Worm (Caenorhabditis elegans) whole organism, mixed stage, embryonic: ENCODE data around the gene C24A3.2.

Experiments
- M03D4.4 ChIP-seq: sonication (generic microtip); optimal IDR thresholded peaks from 2 replicates; lab custom pipeline; 2017; ENCODE audit warnings: mild to moderate bottlenecking, missing genetic modification characterization, missing compliant biosample characterization
- elt-1 ChIP-seq: sonication (generic microtip); optimal IDR thresholded peaks from 2 replicates; lab custom pipeline; 2017; ENCODE audit warnings: missing genetic modification characterization, mild to moderate bottlenecking, missing compliant biosample characterization, antibody characterized with exemption, moderate library complexity, borderline replicate concordance; ENCODE audit not compliant: insufficient read depth
- elt-3 ChIP-seq: fragments of 150-350 bp; optimal IDR thresholded peaks from 2 replicates; lab custom pipeline; 2014; ENCODE audit warnings: missing biosample characterization, missing genetic modification characterization
- flh-1 ChIP-seq: fragments of 200-800 bp; sonication (Bioruptor generic); optimal IDR thresholded peaks from 2 replicates; lab custom pipeline; 2018; ENCODE audit warnings: mild to moderate bottlenecking, missing genetic modification characterization, moderate library complexity, missing compliant biosample characterization
- lsy-2 ChIP-seq: fragments of 150-350 bp; optimal IDR thresholded peaks from 2 replicates; lab custom pipeline; 2014; ENCODE audit warnings: missing biosample characterization, missing genetic modification characterization
- mab-5 ChIP-seq: fragments of 150-350 bp; optimal IDR thresholded peaks from 2 replicates; lab custom pipeline; 2014; ENCODE audit warnings: missing biosample characterization, missing genetic modification characterization
- mep-1 ChIP-seq: fragments of 150-350 bp; optimal IDR thresholded peaks from 2 replicates; lab custom pipeline; 2017; ENCODE audit warnings: missing biosample characterization, missing genetic modification reagents, missing genetic modification characterization, inconsistent platforms
- nhr-2 ChIP-seq: fragments of 150-350 bp; optimal IDR thresholded peaks from 2 replicates; lab custom pipeline; 2014; ENCODE audit warnings: missing biosample characterization, missing genetic modification characterization
- nhr-237 ChIP-seq: fragments of 150-350 bp; optimal IDR thresholded peaks from 2 replicates; lab custom pipeline; 2014; ENCODE audit warnings: missing biosample characterization, missing genetic modification characterization
- pha-4 ChIP-seq: fragments of 150-350 bp; optimal IDR thresholded peaks from 2 replicates; lab custom pipeline; 2018; ENCODE audit warnings: missing biosample characterization, missing genetic modification reagents, missing genetic modification characterization
- unc-120 ChIP-seq: sonication (generic microtip); optimal IDR thresholded peaks from 2 replicates; lab custom pipeline; 2017; ENCODE audit warnings: missing genetic modification characterization, missing compliant biosample characterization; ENCODE audit not compliant: poor library complexity, severe bottlenecking
- unc-62 ChIP-seq: fragments of 150-350 bp; optimal IDR thresholded peaks from 2 replicates; lab custom pipeline; 2014; ENCODE audit warnings: missing biosample characterization, missing genetic modification reagents, missing genetic modification characterization
- ztf-11 ChIP-seq: fragments of 150-350 bp; optimal IDR thresholded peaks from 2 replicates; lab custom pipeline; 2014; ENCODE audit warnings: missing biosample characterization, missing genetic modification characterization

DNA sequence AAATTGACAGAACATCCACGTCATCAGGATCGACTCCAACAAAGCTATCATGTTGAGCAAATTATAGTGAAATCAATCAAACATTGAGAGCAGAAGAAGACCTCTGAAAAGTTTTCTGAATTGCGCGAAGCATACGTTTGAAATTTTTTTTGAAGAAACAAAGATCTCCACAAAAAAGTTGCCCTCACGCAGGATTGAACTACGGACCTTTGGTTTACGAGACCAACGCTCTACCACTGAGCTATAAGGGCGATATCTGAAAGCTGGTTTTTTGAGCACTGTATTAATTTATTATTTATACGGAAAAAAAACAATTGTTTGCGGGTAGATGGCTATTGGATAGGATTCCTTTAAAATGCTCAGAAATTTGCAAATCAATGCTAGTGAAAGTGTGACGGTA, 28.2 kb downstream of the C24A3.2 start:
- TF ChIP-seq flh-1 (no peak), unc-120 (tag; lab: Kevin White, UChicago) (no peak), nhr-2 (tag; lab: Kevin White, UChicago) (no peak), pha-4 (no peak), nhr-237 (tag; lab: Kevin White, UChicago) (no peak), elt-1 (tag; lab: Kevin White, UChicago) (no peak), M03D4.4 (tag; lab: Kevin White, UChicago) (no peak), elt-3 (tag; lab: Kevin White, UChicago) (no peak), unc-62 (GFP tag; lab: Kevin White, UChicago) (no peak), lsy-2 (tag; lab: Kevin White, UChicago) (no peak), ztf-11 (no peak), mep-1 (no peak), mab-5 (tag; lab: Kevin White, UChicago) (no peak)
